Worm (Caenorhabditis elegans) whole organism, young adult: Measurements from ENCODE around the gene sre-1.

Experiments
- B0035.1 ChIP-seq: sonication (generic microtip); optimal IDR thresholded peaks from 2 replicates; lab custom pipeline; 2016; ENCODE audit warnings: missing genetic modification characterization, mild to moderate bottlenecking, missing compliant biosample characterization, missing genotype, missing genetic modification reagents
- C06A6.2 ChIP-seq: fragments of 200-800 bp; sonication (Bioruptor generic); conservative IDR thresholded peaks from 2 replicates; pipeline ENCODE4 v1.3.6; 2022; ENCODE audit warnings: missing genetic modification characterization, missing compliant biosample characterization
- C17E4.6 ChIP-seq: fragments of 200-800 bp; sonication (Bioruptor generic); IDR thresholded peaks from 2 replicates; pipeline ENCODE4 v1.3.6; 2022; ENCODE audit warnings: missing genetic modification reagents, missing genetic modification characterization, missing compliant biosample characterization
- F22D6.2 ChIP-seq: sonication (generic microtip); optimal IDR thresholded peaks from 2 replicates; lab custom pipeline; 2016; ENCODE audit warnings: mild to moderate bottlenecking, missing genetic modification characterization, missing compliant biosample characterization
- F33H1.4 ChIP-seq: fragments of 200-800 bp; sonication (Bioruptor generic); IDR thresholded peaks from 2 replicates; pipeline ENCODE4 v1.3.6; 2022; ENCODE audit warnings: missing genetic modification reagents, missing genetic modification characterization, missing compliant biosample characterization
- Y53F4B.3 ChIP-seq: fragments of 200-800 bp; sonication (Bioruptor generic); IDR thresholded peaks from 2 replicates; pipeline ENCODE4 v1.3.6; 2022; ENCODE audit warnings: missing genetic modification reagents, missing genetic modification characterization, missing compliant biosample characterization
- Y56A3A.18 ChIP-seq: fragments of 200-800 bp; sonication (Bioruptor generic); IDR thresholded peaks from 2 replicates; pipeline ENCODE4 v1.3.6; 2022; ENCODE audit warnings: missing genetic modification reagents, missing genetic modification characterization, missing compliant biosample characterization
- Y67H2A.10 ChIP-seq: fragments of 200-800 bp; sonication (Bioruptor generic); conservative IDR thresholded peaks from 2 replicates; pipeline ENCODE4 v1.3.6; 2022; ENCODE audit warnings: missing genetic modification reagents, missing genetic modification characterization, missing compliant biosample characterization
- ama-1 ChIP-seq, 3 experiments: fragments of 150-350 bp in 1 of 3; sonication (generic microtip) in 2 of 3; optimal IDR thresholded peaks; 2 replicates each; lab custom pipeline; 2014 to 2018; ENCODE audit warnings: missing biosample characterization in 2 of 3, missing genetic modification characterization in 2 of 3, missing genetic modification reagents in 2 of 3
- aptf-2 ChIP-seq: fragments of 200-800 bp; sonication (Bioruptor generic); conservative IDR thresholded peaks from 2 replicates; pipeline ENCODE4 v1.3.6; 2022; ENCODE audit warnings: missing genetic modification reagents, missing genetic modification characterization, missing compliant biosample characterization
- aptf-3 ChIP-seq: fragments of 200-800 bp; sonication (Bioruptor generic); IDR thresholded peaks from 2 replicates; pipeline ENCODE4 v1.3.6; 2022; ENCODE audit warnings: missing genetic modification characterization, missing compliant biosample characterization
- athp-1 ChIP-seq: sonication (generic microtip); optimal IDR thresholded peaks from 2 replicates; lab custom pipeline; 2017; ENCODE audit warnings: mild to moderate bottlenecking, missing genetic modification characterization, missing compliant biosample characterization
- attf-5 ChIP-seq: fragments of 200-800 bp; sonication (Bioruptor generic); optimal IDR thresholded peaks from 2 replicates; lab custom pipeline; 2018; ENCODE audit warnings: mild to moderate bottlenecking, missing genetic modification characterization, missing compliant biosample characterization
- bed-1 ChIP-seq: fragments of 200-800 bp; sonication (Bioruptor generic); IDR thresholded peaks from 2 replicates; pipeline ENCODE4 v1.3.6; 2022; ENCODE audit warnings: missing genetic modification reagents, missing genetic modification characterization, missing compliant biosample characterization
- ceh-40 ChIP-seq: fragments of 200-800 bp; sonication (Bioruptor generic); IDR thresholded peaks from 2 replicates; pipeline ENCODE4 v1.3.6; 2022; ENCODE audit warnings: missing genetic modification characterization, missing compliant biosample characterization
- ceh-58 ChIP-seq: fragments of 200-800 bp; sonication (Bioruptor generic); IDR thresholded peaks from 2 replicates; pipeline ENCODE4 v1.3.6; 2022; ENCODE audit warnings: missing genetic modification characterization, missing compliant biosample characterization
- ceh-91 ChIP-seq: fragments of 200-800 bp; sonication (Bioruptor generic); IDR thresholded peaks from 2 replicates; pipeline ENCODE4 v1.3.6; 2022; ENCODE audit warnings: missing genetic modification reagents, missing genetic modification characterization, missing compliant biosample characterization
- efl-1 ChIP-seq: fragments of 150-350 bp; optimal IDR thresholded peaks from 2 replicates; lab custom pipeline; 2014; ENCODE audit warnings: missing biosample characterization, missing genetic modification reagents, missing genetic modification characterization
- him-1 ChIP-seq: sonication (generic microtip); optimal IDR thresholded peaks from 2 replicates; lab custom pipeline; 2016; ENCODE audit warnings: missing genotype, missing genetic modification reagents, missing genetic modification characterization, missing compliant biosample characterization
- hrde-1 ChIP-seq: sonication (generic microtip); optimal IDR thresholded peaks from 2 replicates; lab custom pipeline; 2016; ENCODE audit warnings: missing genetic modification characterization, mild to moderate bottlenecking, missing compliant biosample characterization, moderate library complexity, missing genotype, missing genetic modification reagents, borderline replicate concordance
- lin-26 ChIP-seq: fragments of 200-800 bp; sonication (Bioruptor generic); IDR thresholded peaks from 2 replicates; pipeline ENCODE4 v1.3.6; 2022; ENCODE audit warnings: missing genetic modification reagents, missing genetic modification characterization, missing compliant biosample characterization
- lin-35 ChIP-seq, 3 experiments: fragments of 150-350 bp in 2 of 3; sonication (generic microtip) in 1 of 3; optimal IDR thresholded peaks; 2 replicates each; lab custom pipeline; 2014 to 2018; ENCODE audit warnings: missing biosample characterization in 3 of 3, missing genetic modification characterization in 3 of 3, missing genetic modification reagents in 3 of 3
- lsl-1 ChIP-seq: fragments of 200-800 bp; sonication (Bioruptor generic); optimal IDR thresholded peaks from 2 replicates; lab custom pipeline; 2018; ENCODE audit warnings: mild to moderate bottlenecking, missing genetic modification characterization, moderate library complexity, missing compliant biosample characterization
- madf-6 ChIP-seq: fragments of 200-800 bp; sonication (Bioruptor generic); IDR thresholded peaks from 2 replicates; pipeline ENCODE4 v1.3.6; 2022; ENCODE audit warnings: missing genetic modification reagents, missing genetic modification characterization, missing compliant biosample characterization
- madf-8 ChIP-seq: fragments of 200-800 bp; sonication (Bioruptor generic); conservative IDR thresholded peaks from 2 replicates; pipeline ENCODE4 v1.3.6; 2022; ENCODE audit warnings: missing genetic modification reagents, missing genetic modification characterization, missing compliant biosample characterization
- nhr-120 ChIP-seq: fragments of 200-800 bp; sonication (Bioruptor generic); IDR thresholded peaks from 2 replicates; pipeline ENCODE4 v1.3.6; 2022; ENCODE audit warnings: missing genetic modification characterization, missing compliant biosample characterization
- nhr-80 ChIP-seq: sonication (generic microtip); optimal IDR thresholded peaks from 2 replicates; lab custom pipeline; 2016; ENCODE audit warnings: missing genetic modification characterization, missing compliant biosample characterization
- nhr-90 ChIP-seq: sonication (generic microtip); optimal IDR thresholded peaks from 2 replicates; lab custom pipeline; 2016; ENCODE audit warnings: missing genotype, mild to moderate bottlenecking, missing genetic modification characterization, missing compliant biosample characterization
- pbrm-1 ChIP-seq: fragments of 200-800 bp; sonication (Bioruptor generic); IDR thresholded peaks from 2 replicates; pipeline ENCODE4 v1.3.6; 2022; ENCODE audit warnings: missing genetic modification reagents, missing genetic modification characterization, missing compliant biosample characterization
- repo-1 ChIP-seq: sonication (generic microtip); optimal IDR thresholded peaks from 2 replicates; lab custom pipeline; 2017; ENCODE audit warnings: mild to moderate bottlenecking, missing genetic modification characterization, missing compliant biosample characterization
- sea-2 ChIP-seq: fragments of 200-800 bp; sonication (Bioruptor generic); IDR thresholded peaks from 2 replicates; pipeline ENCODE4 v1.3.6; 2022; ENCODE audit warnings: missing genetic modification characterization, missing compliant biosample characterization
- snpc-1.1 ChIP-seq: sonication (generic microtip); optimal IDR thresholded peaks from 2 replicates; lab custom pipeline; 2017; ENCODE audit warnings: missing genetic modification characterization, mild to moderate bottlenecking, missing compliant biosample characterization, antibody characterized with exemption, moderate library complexity, missing genotype, missing genetic modification reagents; ENCODE audit not compliant: insufficient read depth
- snpc-1.3 ChIP-seq: sonication (generic microtip); optimal IDR thresholded peaks from 2 replicates; lab custom pipeline; 2017; ENCODE audit warnings: missing genetic modification characterization, mild to moderate bottlenecking, missing compliant biosample characterization, antibody characterized with exemption, moderate library complexity, missing genotype, missing genetic modification reagents; ENCODE audit not compliant: insufficient read depth
- snpc-3.4 ChIP-seq: sonication (generic microtip); optimal IDR thresholded peaks from 2 replicates; lab custom pipeline; 2017; ENCODE audit warnings: missing genetic modification characterization, mild to moderate bottlenecking, missing compliant biosample characterization, antibody characterized with exemption, moderate library complexity, missing genotype, missing genetic modification reagents
- snpc-4 ChIP-seq, 5 experiments: fragments of 150-350 bp in 1 of 5; sonication (generic microtip) in 4 of 5; optimal IDR thresholded peaks; 2 replicates each; lab custom pipeline; 2014 to 2018; ENCODE audit warnings: missing genetic modification characterization in 5 of 5, missing biosample characterization in 3 of 5, antibody characterized with exemption in 2 of 5, mild to moderate bottlenecking in 2 of 5, missing compliant biosample characterization in 2 of 5, missing genotype in 2 of 5, moderate library complexity in 2 of 5, missing genetic modification reagents in 1 of 5
- tbp1 ChIP-seq: fragments of 200-800 bp; sonication (Bioruptor generic); optimal IDR thresholded peaks from 2 replicates; lab custom pipeline; 2018; ENCODE audit warnings: mild to moderate bottlenecking, missing genetic modification characterization, missing compliant biosample characterization
- tbx-9 ChIP-seq: sonication (generic microtip); optimal IDR thresholded peaks from 2 replicates; lab custom pipeline; 2016; ENCODE audit warnings: borderline replicate concordance, missing genetic modification characterization, inconsistent platforms, missing compliant biosample characterization
- xnd-1 ChIP-seq: sonication (generic microtip); optimal IDR thresholded peaks from 2 replicates; lab custom pipeline; 2016; ENCODE audit warnings: missing genotype, missing genetic modification reagents, missing genetic modification characterization, missing compliant biosample characterization
- zfh-2 ChIP-seq: fragments of 200-800 bp; sonication (Bioruptor generic); conservative IDR thresholded peaks from 2 replicates; pipeline ENCODE4 v1.3.6; 2022; ENCODE audit warnings: missing genetic modification reagents, missing genetic modification characterization, missing compliant biosample characterization
- zim-3 ChIP-seq: sonication (generic microtip); optimal IDR thresholded peaks from 2 replicates; lab custom pipeline; 2017; ENCODE audit warnings: mild to moderate bottlenecking, missing genetic modification characterization, moderate library complexity, missing compliant biosample characterization
- ztf-18 ChIP-seq: sonication (generic microtip); optimal IDR thresholded peaks from 2 replicates; lab custom pipeline; 2016; ENCODE audit warnings: missing genotype, mild to moderate bottlenecking, missing genetic modification characterization, missing compliant biosample characterization
- ztf-6 ChIP-seq: fragments of 200-800 bp; sonication (Bioruptor generic); IDR thresholded peaks from 2 replicates; pipeline ENCODE4 v1.3.6; 2022; ENCODE audit warnings: missing genetic modification reagents, missing genetic modification characterization, missing compliant biosample characterization

Gene sre-1

ce11 chrII:7756810-7757209 is 47.3 kb downstream of the sre-1 start (continued):
- TF ChIP-seq ceh-40 (GFP tag; lab: Robert Waterston, UW) (0 out of 2 replicates have a peak, but pooled peaks have one; percentile 28), ama-1 (optimal IDR thresholded peaks at IDR 0.05; lab: Kevin White, UChicago) (no peak), ama-1 (GFP tag; optimal IDR thresholded peaks at IDR 0.05; lab: Kevin White, UChicago) (peak in 1 of 2 experiments; percentile 31), ceh-91 (no peak), zfh-2 (GFP tag; lab: Robert Waterston, UW) (no peak), snpc-3.4 (tag; lab: Kevin White, UChicago) (peak; percentile 17), sea-2 (no peak), Y67H2A.10 (GFP tag; lab: Robert Waterston, UW) (no peak), madf-8 (peak; percentile 57), B0035.1 (tag; lab: Kevin White, UChicago) (no peak), nhr-120 (GFP tag; lab: Robert Waterston, UW) (no peak), bed-1 (no peak), ceh-58 (GFP tag; lab: Robert Waterston, UW) (no peak), tbp1 (GFP tag; lab: Kevin White, UChicago) (peak; percentile 92), lin-26 (GFP tag; lab: Robert Waterston, UW) (peak; percentile 83), tbx-9 (tag; lab: Kevin White, UChicago) (no peak), C06A6.2 (GFP tag; lab: Robert Waterston, UW) (no peak), F22D6.2 (tag; lab: Kevin White, UChicago) (peak; percentile 38), Y56A3A.18 (0 out of 2 replicates have a peak, but pooled peaks have one; percentile 31), repo-1 (tag; lab: Kevin White, UChicago) (peak; percentile 81), aptf-3 (0 out of 2 replicates have a peak, but pooled peaks have one; percentile 42), snpc-1.3 (tag; lab: Kevin White, UChicago) (no peak), nhr-90 (tag; lab: Kevin White, UChicago) (peak; percentile 68), lin-35 (GFP tag; optimal IDR thresholded peaks at IDR 0.05; lab: Kevin White, UChicago) (peak in 1 of 3 experiments; percentile 10), zim-3 (tag; lab: Kevin White, UChicago) (peak; percentile 18)

- no peak for TF ChIP-seq Y53F4B.3 (GFP tag; lab: Robert Waterston, UW)
- TF ChIP-seq hrde-1 (tag; lab: Kevin White, UChicago), result no peak
- TF ChIP-seq madf-6, result peak; percentile 97
- TF ChIP-seq nhr-80 (tag; lab: Kevin White, UChicago), result peak; percentile 55
- peak; percentile 53 for TF ChIP-seq snpc-1.3 (tag; lab: Kevin White, UChicago)
- TF ChIP-seq snpc-4 (GFP tag; optimal IDR thresholded peaks at IDR 0.05; lab: Kevin White, UChicago), result peak; percentile 19
- TF ChIP-seq snpc-4 (tag; optimal IDR thresholded peaks at IDR 0.05; lab: Kevin White, UChicago), result no peak
- TF ChIP-seq lsl-1 (GFP tag; lab: Kevin White, UChicago), result peak; percentile 94
- peak; percentile 2 for TF ChIP-seq athp-1 (tag; lab: Kevin White, UChicago)
- peak; percentile 86 for TF ChIP-seq ztf-18 (tag; lab: Kevin White, UChicago)
- TF ChIP-seq aptf-2 (GFP tag; lab: Robert Waterston, UW), result no peak
- TF ChIP-seq him-1 (tag; lab: Kevin White, UChicago), result peak; percentile 33
- TF ChIP-seq madf-8, result peak; percentile 96
- TF ChIP-seq ceh-91, result peak; percentile 63
- TF ChIP-seq efl-1 (GFP tag; lab: Kevin White, UChicago), result peak; percentile 69
- no peak for TF ChIP-seq tbp1 (GFP tag; lab: Kevin White, UChicago)
- TF ChIP-seq ztf-6 (GFP tag; lab: Robert Waterston, UW), result no peak
- peak; percentile 28 for TF ChIP-seq attf-5
- no peak for TF ChIP-seq C17E4.6
- TF ChIP-seq xnd-1 (tag; lab: Kevin White, UChicago), result peak; percentile 92
- peak; percentile 2 for TF ChIP-seq snpc-1.1 (tag; lab: Kevin White, UChicago)
- TF ChIP-seq F33H1.4 (GFP tag; lab: Robert Waterston, UW), result peak; percentile 87
- peak; percentile 26 for TF ChIP-seq snpc-3.4 (tag; lab: Kevin White, UChicago)
- TF ChIP-seq pbrm-1, result no peak
Observed at ce11 chrII:7758397-7759135, 49.1 kb downstream of the sre-1 start, which contains the start of gene B0228.7. Gene B0228.7, minus strand, starts transcription at chrII:7759023.
